Worm (Caenorhabditis elegans) whole organism, L4 larva: Measurements from ENCODE around the gene apl-1.

ENCODE experiments used
- fos-1 ChIP-seq: fragments of 150-350 bp; optimal IDR thresholded peaks from 2 replicates; lab custom pipeline; 2014; ENCODE audit warnings: missing biosample characterization, missing genetic modification characterization
- ztf-11 ChIP-seq: fragments of 150-350 bp; optimal IDR thresholded peaks from 2 replicates; lab custom pipeline; 2014; ENCODE audit warnings: missing biosample characterization, missing genetic modification characterization

DNA sequence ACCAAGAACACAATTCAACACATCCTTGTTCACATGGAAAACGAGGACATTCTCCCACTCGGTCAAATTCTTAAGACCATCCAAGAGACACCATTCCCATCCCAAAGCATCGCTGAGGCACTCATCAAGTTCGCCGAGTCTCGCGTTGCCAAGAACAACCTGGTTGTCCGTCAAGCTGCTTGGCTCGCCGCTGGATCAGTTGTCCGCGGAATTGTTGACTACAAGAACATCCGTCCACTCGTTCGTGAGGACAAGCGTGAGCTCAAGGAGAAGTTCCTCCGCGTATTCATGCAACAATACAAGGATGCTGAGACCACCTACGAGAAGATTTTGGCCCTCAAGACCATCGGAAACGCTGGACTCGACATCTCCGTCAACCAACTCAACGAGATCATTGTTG lies 14.3 kb downstream of the apl-1 start:
- TF ChIP-seq ztf-11 (tag; lab: Kevin White, UChicago) (no peak), fos-1 (tag; lab: Kevin White, UChicago) (no peak)
